Worm (Caenorhabditis elegans) whole organism, L1 larva: ENCODE results near the gene puf-5.

Experiments used
- C04F5.9 ChIP-seq: sonication (generic microtip); optimal IDR thresholded peaks from 2 replicates; lab custom pipeline; 2016; ENCODE audit warnings: missing genetic modification characterization, missing compliant biosample characterization
- C34B4.2 ChIP-seq: sonication (generic microtip); optimal IDR thresholded peaks from 2 replicates; lab custom pipeline; 2017; ENCODE audit warnings: mild to moderate bottlenecking, missing genetic modification characterization, missing compliant biosample characterization
- F16B12.6 ChIP-seq: fragments of 150-350 bp; optimal IDR thresholded peaks from 2 replicates; lab custom pipeline; 2014; ENCODE audit warnings: missing biosample characterization, missing genetic modification characterization
- alr-1 ChIP-seq: fragments of 200-800 bp; sonication (Bioruptor generic); optimal IDR thresholded peaks from 2 replicates; lab custom pipeline; 2018; ENCODE audit warnings: borderline replicate concordance, mild to moderate bottlenecking, missing genetic modification characterization, missing compliant biosample characterization
- aly-2 ChIP-seq: fragments of 150-350 bp; optimal IDR thresholded peaks from 2 replicates; lab custom pipeline; 2014; ENCODE audit warnings: missing biosample characterization, missing genetic modification characterization
- blmp-1 ChIP-seq: fragments of 150-350 bp; optimal IDR thresholded peaks from 2 replicates; lab custom pipeline; 2014; ENCODE audit warnings: missing biosample characterization, missing genetic modification characterization
- ceh-63 ChIP-seq: fragments of 200-800 bp; sonication (Bioruptor generic); optimal IDR thresholded peaks from 2 replicates; lab custom pipeline; 2018; ENCODE audit warnings: mild to moderate bottlenecking, missing genetic modification characterization, missing compliant biosample characterization
- ceh-8 ChIP-seq: fragments of 200-800 bp; sonication (Bioruptor generic); optimal IDR thresholded peaks from 2 replicates; lab custom pipeline; 2018; ENCODE audit warnings: mild to moderate bottlenecking, missing genetic modification characterization, moderate library complexity, missing compliant biosample characterization
- ceh-82 ChIP-seq, 3 experiments: fragments of 150-350 bp in 1 of 3; sonication (generic microtip) in 2 of 3; optimal IDR thresholded peaks; 2 replicates each; lab custom pipeline; 2014 to 2017; ENCODE audit warnings: missing biosample characterization in 3 of 3, missing genetic modification characterization in 3 of 3
- ceh-88 ChIP-seq: fragments of 200-800 bp; sonication (Bioruptor generic); IDR thresholded peaks from 2 replicates; pipeline ENCODE4 v1.3.6; 2022; ENCODE audit warnings: missing genetic modification characterization, missing compliant biosample characterization
- ceh-90 ChIP-seq: sonication (generic microtip); optimal IDR thresholded peaks from 2 replicates; lab custom pipeline; 2016; ENCODE audit warnings: missing genetic modification characterization, missing compliant biosample characterization
- ces-1 ChIP-seq: fragments of 150-350 bp; optimal IDR thresholded peaks from 2 replicates; lab custom pipeline; 2014; ENCODE audit warnings: missing biosample characterization, missing genetic modification reagents, missing genetic modification characterization
- dpl-1 ChIP-seq, 3 experiments: fragments of 150-350 bp in 2 of 3; sonication (generic microtip) in 1 of 3; optimal IDR thresholded peaks; 2 replicates each; lab custom pipeline; 2014 to 2017; ENCODE audit warnings: missing biosample characterization in 3 of 3, missing genetic modification characterization in 3 of 3, missing genetic modification reagents in 3 of 3
- dsc-1 ChIP-seq: sonication (generic microtip); optimal IDR thresholded peaks from 2 replicates; lab custom pipeline; 2016; ENCODE audit warnings: mild to moderate bottlenecking, missing genetic modification characterization, missing compliant biosample characterization
- efl-1 ChIP-seq, 4 experiments: fragments of 150-350 bp; optimal IDR thresholded peaks in 3 of 4; peaks in 1 of 4; 1 replicate in 1 of 4; 2 replicates in 3 of 4; lab custom pipeline; 2014; ENCODE audit warnings: missing biosample characterization in 2 of 4, missing genetic modification characterization in 2 of 4, missing genetic modification reagents in 2 of 4
- efl-3 ChIP-seq: fragments of 200-800 bp; sonication (Bioruptor generic); optimal IDR thresholded peaks from 2 replicates; lab custom pipeline; 2018; ENCODE audit warnings: mild to moderate bottlenecking, missing genetic modification characterization, missing compliant biosample characterization
- egl-13 ChIP-seq: sonication (generic microtip); optimal IDR thresholded peaks from 2 replicates; lab custom pipeline; 2016; ENCODE audit warnings: missing genotype, missing genetic modification reagents, missing genetic modification characterization, missing compliant biosample characterization
- egl-27 ChIP-seq, 2 experiments: fragments of 150-350 bp in 1 of 2; sonication (generic microtip); optimal IDR thresholded peaks; 3 replicates each; lab custom pipeline; 2017 to 2018; ENCODE audit warnings: missing biosample characterization in 2 of 2, missing genetic modification characterization in 2 of 2, missing genetic modification reagents in 2 of 2
- elt-2 ChIP-seq: sonication (generic microtip); optimal IDR thresholded peaks from 2 replicates; lab custom pipeline; 2016; ENCODE audit warnings: missing genetic modification characterization, mild to moderate bottlenecking, inconsistent platforms, missing compliant biosample characterization, missing genetic modification reagents
- elt-3 ChIP-seq, 6 experiments: fragments of 150-350 bp in 1 of 6; sonication (generic microtip); optimal IDR thresholded peaks; 2 replicates each; lab custom pipeline; 2017 to 2018; ENCODE audit warnings: missing biosample characterization in 6 of 6, missing genetic modification characterization in 6 of 6, inconsistent platforms in 1 of 6
- ets-5 ChIP-seq: fragments of 200-800 bp; sonication (Bioruptor generic); IDR thresholded peaks from 2 replicates; pipeline ENCODE4 v1.3.6; 2022; ENCODE audit warnings: missing genetic modification characterization, missing compliant biosample characterization
- fkh-4 ChIP-seq: sonication (generic microtip); optimal IDR thresholded peaks from 2 replicates; lab custom pipeline; 2016; ENCODE audit warnings: missing compliant biosample characterization, missing genetic modification characterization, borderline replicate concordance
- hlh-4 ChIP-seq: sonication (generic microtip); optimal IDR thresholded peaks from 2 replicates; lab custom pipeline; 2016; ENCODE audit warnings: mild to moderate bottlenecking, missing genetic modification characterization, missing compliant biosample characterization
- hpl-2 ChIP-seq: fragments of 150-350 bp; optimal IDR thresholded peaks from 2 replicates; lab custom pipeline; 2014; ENCODE audit warnings: missing biosample characterization, missing genetic modification reagents, missing genetic modification characterization
- irx-1 ChIP-seq: sonication (generic microtip); optimal IDR thresholded peaks from 2 replicates; lab custom pipeline; 2016; ENCODE audit warnings: missing genetic modification characterization, missing compliant biosample characterization
- lin-13 ChIP-seq: fragments of 150-350 bp; optimal IDR thresholded peaks from 2 replicates; lab custom pipeline; 2014; ENCODE audit warnings: missing biosample characterization, missing genetic modification reagents, missing genetic modification characterization
- lin-15B ChIP-seq: fragments of 150-350 bp; sonication (generic microtip); optimal IDR thresholded peaks from 3 replicates; lab custom pipeline; 2014; ENCODE audit warnings: missing biosample characterization, missing genetic modification characterization
- lin-35 ChIP-seq, 2 experiments: fragments of 150-350 bp; optimal IDR thresholded peaks; 2 replicates each; lab custom pipeline; 2014; ENCODE audit warnings: missing biosample characterization in 2 of 2, missing genetic modification characterization in 2 of 2, missing genetic modification reagents in 2 of 2
- lin-39 ChIP-seq: fragments of 150-350 bp; optimal IDR thresholded peaks from 2 replicates; lab custom pipeline; 2014; ENCODE audit warnings: missing biosample characterization, missing genetic modification reagents, missing genetic modification characterization
- lir-3 ChIP-seq: sonication (generic microtip); optimal IDR thresholded peaks from 2 replicates; lab custom pipeline; 2016; ENCODE audit warnings: mild to moderate bottlenecking, missing genetic modification characterization, moderate library complexity, missing compliant biosample characterization; ENCODE audit not compliant: poor library complexity
- nhr-11 ChIP-seq: fragments of 150-350 bp; optimal IDR thresholded peaks from 2 replicates; lab custom pipeline; 2014; ENCODE audit warnings: missing biosample characterization, missing genetic modification characterization
- nhr-12 ChIP-seq: sonication (generic microtip); optimal IDR thresholded peaks from 2 replicates; lab custom pipeline; 2017; ENCODE audit warnings: missing biosample characterization, missing genetic modification characterization
- nhr-19 ChIP-seq: fragments of 200-800 bp; sonication (Bioruptor generic); conservative IDR thresholded peaks from 2 replicates; pipeline ENCODE4 v1.3.6; 2022; ENCODE audit warnings: missing genetic modification characterization, missing compliant biosample characterization
- nhr-20 ChIP-seq: sonication (generic microtip); optimal IDR thresholded peaks from 2 replicates; lab custom pipeline; 2016; ENCODE audit warnings: mild to moderate bottlenecking, missing genetic modification characterization, missing compliant biosample characterization
- nhr-237 ChIP-seq: fragments of 150-350 bp; optimal IDR thresholded peaks from 2 replicates; lab custom pipeline; 2014; ENCODE audit warnings: missing biosample characterization, missing genetic modification characterization
- nhr-47 ChIP-seq: sonication (generic microtip); optimal IDR thresholded peaks from 2 replicates; lab custom pipeline; 2016; ENCODE audit warnings: mild to moderate bottlenecking, missing genetic modification characterization, moderate library complexity, missing compliant biosample characterization
- nhr-71 ChIP-seq: sonication (generic microtip); optimal IDR thresholded peaks from 2 replicates; lab custom pipeline; 2016; ENCODE audit warnings: mild to moderate bottlenecking, missing genetic modification characterization, moderate library complexity, missing compliant biosample characterization
- nhr-77 ChIP-seq: fragments of 150-350 bp; optimal IDR thresholded peaks from 2 replicates; lab custom pipeline; 2014; ENCODE audit warnings: missing biosample characterization, missing genetic modification characterization
- nhr-85 ChIP-seq: sonication (generic microtip); peaks from one replicate; lab custom pipeline; 2016; ENCODE audit warnings: missing genetic modification characterization, inconsistent platforms, missing compliant biosample characterization
- pqm-1 ChIP-seq: sonication (generic microtip); optimal IDR thresholded peaks from 3 replicates; lab custom pipeline; 2017; ENCODE audit warnings: missing biosample characterization, missing genetic modification characterization
- rnt-1 ChIP-seq: sonication (generic microtip); optimal IDR thresholded peaks from 2 replicates; lab custom pipeline; 2016; ENCODE audit warnings: mild to moderate bottlenecking, missing genetic modification characterization, moderate library complexity, missing compliant biosample characterization
- snpc-4 ChIP-seq: fragments of 150-350 bp; optimal IDR thresholded peaks from 2 replicates; lab custom pipeline; 2014; ENCODE audit warnings: missing biosample characterization, missing genetic modification characterization
- snu-23 ChIP-seq: sonication (generic microtip); optimal IDR thresholded peaks from 2 replicates; lab custom pipeline; 2016; ENCODE audit warnings: missing genetic modification characterization, missing compliant biosample characterization
- sptf-1 ChIP-seq: fragments of 150-350 bp; optimal IDR thresholded peaks from 2 replicates; lab custom pipeline; 2014; ENCODE audit warnings: missing biosample characterization, missing genetic modification characterization
- sup-37 ChIP-seq: fragments of 200-800 bp; sonication (Bioruptor generic); optimal IDR thresholded peaks from 2 replicates; lab custom pipeline; 2018; ENCODE audit warnings: mild to moderate bottlenecking, missing genetic modification characterization, missing compliant biosample characterization
- tbx-2 ChIP-seq: sonication (generic microtip); optimal IDR thresholded peaks from 2 replicates; lab custom pipeline; 2016; ENCODE audit warnings: missing genetic modification characterization, missing compliant biosample characterization
- tlp-1 ChIP-seq: fragments of 150-350 bp; optimal IDR thresholded peaks from 2 replicates; lab custom pipeline; 2014; ENCODE audit warnings: missing biosample characterization, missing genetic modification characterization
- unc-30 ChIP-seq: sonication (generic microtip); optimal IDR thresholded peaks from 2 replicates; lab custom pipeline; 2017; ENCODE audit warnings: missing biosample characterization, missing genetic modification characterization
- unc-62 ChIP-seq: fragments of 150-350 bp; optimal IDR thresholded peaks from 2 replicates; lab custom pipeline; 2014; ENCODE audit warnings: missing biosample characterization, missing genetic modification reagents, missing genetic modification characterization
- xbp-1 ChIP-seq: sonication (generic microtip); optimal IDR thresholded peaks from 2 replicates; lab custom pipeline; 2016; ENCODE audit warnings: missing genetic modification characterization, missing compliant biosample characterization
- zag-1 ChIP-seq: fragments of 150-350 bp; optimal IDR thresholded peaks from 2 replicates; lab custom pipeline; 2014; ENCODE audit warnings: missing biosample characterization, missing genetic modification characterization
- ztf-11 ChIP-seq, 2 experiments: sonication (generic microtip); optimal IDR thresholded peaks; 2 replicates each; lab custom pipeline; 2016 to 2017; ENCODE audit warnings: missing genetic modification characterization in 2 of 2, missing biosample characterization in 1 of 2, missing compliant biosample characterization in 1 of 2
- ztf-4 ChIP-seq: fragments of 150-350 bp; optimal IDR thresholded peaks from 2 replicates; lab custom pipeline; 2014; ENCODE audit warnings: missing biosample characterization, missing genetic modification characterization

Gene puf-5

DNA sequence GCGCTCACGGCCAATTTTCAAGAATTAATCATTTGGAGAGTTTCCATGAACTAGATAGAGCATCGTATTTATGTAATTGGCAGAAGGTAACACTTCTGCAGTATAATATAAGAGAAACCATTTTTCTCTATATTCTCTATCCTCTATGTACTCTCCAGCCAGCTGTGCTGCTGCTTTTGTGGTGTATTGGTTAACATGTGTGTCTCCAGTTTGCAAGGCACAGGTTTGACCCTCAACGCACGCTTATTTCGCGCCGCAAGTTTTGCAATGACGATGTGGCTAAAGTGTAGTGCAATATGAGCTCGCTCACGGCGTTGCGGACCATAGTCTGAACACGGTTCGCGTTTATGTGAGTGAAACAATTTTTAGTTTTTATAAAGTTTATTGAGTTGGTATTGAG is 28.4 kb upstream of the puf-5 start (continued):
- no peak for TF ChIP-seq sup-37 (GFP tag; lab: Kevin White, UChicago)
- no peak for TF ChIP-seq fkh-4 (tag; lab: Kevin White, UChicago)
- TF ChIP-seq hpl-2, result no peak
- no peak for TF ChIP-seq ztf-4 (tag; lab: Kevin White, UChicago)
- peak; percentile 59 for TF ChIP-seq nhr-47
- TF ChIP-seq nhr-12, result no peak
- TF ChIP-seq nhr-11, result no peak
- TF ChIP-seq C34B4.2, result no peak
- TF ChIP-seq nhr-71 (tag; lab: Kevin White, UChicago), result no peak
- TF ChIP-seq elt-2, result peak; percentile 17
- no peak for TF ChIP-seq pqm-1 (tag; lab: Kevin White, UChicago)
- no peak for TF ChIP-seq tbx-2 (tag; lab: Kevin White, UChicago)
- TF ChIP-seq dsc-1 (tag; lab: Kevin White, UChicago), result peak; percentile 27
- TF ChIP-seq ztf-11 (tag; optimal IDR thresholded peaks at IDR 0.05; lab: Kevin White, UChicago), result peak in 1 of 2 experiments; percentile 19
- no peak for TF ChIP-seq snpc-4 (tag; lab: Kevin White, UChicago)
- no peak for TF ChIP-seq ceh-88
- TF ChIP-seq snu-23 (GFP tag; lab: Kevin White, UChicago), result no peak
- no peak for TF ChIP-seq lin-15B
- TF ChIP-seq elt-3 (tag; optimal IDR thresholded peaks at IDR 0.05; lab: Kevin White, UChicago), result peak in 1 of 6 experiments; percentile 19
- peak; percentile 38 to 48 for TF ChIP-seq efl-1 (optimal IDR thresholded peaks at IDR 0.05; lab: Kevin White, UChicago)
- TF ChIP-seq efl-1 (GFP tag; optimal IDR thresholded peaks at IDR 0.05 in 1 of 2; lab: Kevin White, UChicago), result peak; percentile 20 to 95
- TF ChIP-seq lir-3 (tag; lab: Kevin White, UChicago), result peak; percentile 48
- no peak for TF ChIP-seq alr-1 (tag; lab: Kevin White, UChicago)
- no peak for TF ChIP-seq egl-13 (tag; lab: Kevin White, UChicago)
- TF ChIP-seq tlp-1, result no peak
- no peak for TF ChIP-seq ets-5 (GFP tag; lab: Robert Waterston, UW)
- TF ChIP-seq F16B12.6 (tag; lab: Kevin White, UChicago), result no peak
- TF ChIP-seq zag-1 (tag; lab: Kevin White, UChicago), result no peak
- peak in 2 of 3 experiments; percentile 25 to 44 for TF ChIP-seq dpl-1 (GFP tag; optimal IDR thresholded peaks at IDR 0.05; lab: Kevin White, UChicago)
- TF ChIP-seq blmp-1 (tag; lab: Kevin White, UChicago), result peak; percentile 25
- no peak for TF ChIP-seq lin-13 (GFP tag; lab: Kevin White, UChicago)
- TF ChIP-seq ces-1 (GFP tag; lab: Kevin White, UChicago), result no peak
- no peak for TF ChIP-seq C04F5.9 (tag; lab: Kevin White, UChicago)
- peak; percentile 68 for TF ChIP-seq nhr-20 (tag; lab: Kevin White, UChicago)
- no peak for TF ChIP-seq nhr-85 (tag; lab: Kevin White, UChicago)
- TF ChIP-seq rnt-1 (tag; lab: Kevin White, UChicago), result peak; percentile 66
- peak; percentile 31; the same call in 1 of the 2 replicates for TF ChIP-seq nhr-19 (GFP tag; lab: Robert Waterston, UW)
- no peak for TF ChIP-seq lin-39 (tag; lab: Kevin White, UChicago)
- TF ChIP-seq ceh-8, result no peak
- TF ChIP-seq irx-1 (tag; lab: Kevin White, UChicago), result no peak
- peak; percentile 35 for TF ChIP-seq aly-2 (tag; lab: Kevin White, UChicago)
- no peak for TF ChIP-seq hlh-4 (tag; lab: Kevin White, UChicago)
- no peak for TF ChIP-seq xbp-1
- TF ChIP-seq nhr-77 (tag; lab: Kevin White, UChicago), result peak; percentile 62
- TF ChIP-seq ceh-90 (tag; lab: Kevin White, UChicago), result no peak
- peak; percentile 25 to 44 (median 28) for TF ChIP-seq ceh-82 (tag; optimal IDR thresholded peaks at IDR 0.05; lab: Kevin White, UChicago)
- TF ChIP-seq unc-62 (GFP tag; lab: Kevin White, UChicago), result no peak
- TF ChIP-seq egl-27 (tag; optimal IDR thresholded peaks at IDR 0.05; lab: Kevin White, UChicago), result no peak
- no peak for TF ChIP-seq nhr-237 (tag; lab: Kevin White, UChicago)
- no peak for TF ChIP-seq ceh-63 (GFP tag; lab: Kevin White, UChicago)
- no peak for TF ChIP-seq efl-3 (GFP tag; lab: Kevin White, UChicago)
- TF ChIP-seq lin-35 (GFP tag; optimal IDR thresholded peaks at IDR 0.05; lab: Kevin White, UChicago), result peak; percentile 21 to 78
- no peak for TF ChIP-seq unc-30 (tag; lab: Kevin White, UChicago)
- TF ChIP-seq sptf-1 (tag; lab: Kevin White, UChicago), result no peak
